Worm (Caenorhabditis elegans) whole organism, young adult: ENCODE measurements around the gene C25H3.15.
"Not testable (repeated sequence)": the region's sequence is repeated elsewhere in the genome, so short reads cannot be mapped to it uniquely, and the experiment has no call there.

ENCODE experiments used
- B0261.1 ChIP-seq: sonication (generic microtip); optimal IDR thresholded peaks from 2 replicates; lab custom pipeline; 2016; ENCODE audit warnings: mild to moderate bottlenecking, missing genetic modification characterization, moderate library complexity, missing compliant biosample characterization
- F10E7.11 ChIP-seq: sonication (generic microtip); optimal IDR thresholded peaks from 2 replicates; lab custom pipeline; 2017; ENCODE audit warnings: mild to moderate bottlenecking, missing genetic modification characterization, moderate library complexity, missing compliant biosample characterization
- F22D6.2 ChIP-seq: sonication (generic microtip); optimal IDR thresholded peaks from 2 replicates; lab custom pipeline; 2016; ENCODE audit warnings: mild to moderate bottlenecking, missing genetic modification characterization, missing compliant biosample characterization
- F49E8.2 ChIP-seq: sonication (generic microtip); optimal IDR thresholded peaks from 3 replicates; lab custom pipeline; 2017; ENCODE audit warnings: missing genetic modification characterization, mild to moderate bottlenecking, missing compliant biosample characterization, antibody characterized with exemption, moderate library complexity; ENCODE audit not compliant: insufficient read depth
- F55B11.4 ChIP-seq: sonication (generic microtip); optimal IDR thresholded peaks from 2 replicates; lab custom pipeline; 2016; ENCODE audit warnings: missing compliant biosample characterization, missing genetic modification characterization, borderline replicate concordance; ENCODE audit not compliant: insufficient read depth
- F57A8.1 ChIP-seq: fragments of 200-800 bp; sonication (Bioruptor generic); optimal IDR thresholded peaks from 2 replicates; lab custom pipeline; 2018; ENCODE audit warnings: mild to moderate bottlenecking, missing genetic modification characterization, moderate library complexity, missing compliant biosample characterization
- F57C9.4 ChIP-seq: sonication (generic microtip); optimal IDR thresholded peaks from 2 replicates; lab custom pipeline; 2017; ENCODE audit warnings: mild to moderate bottlenecking, missing genetic modification characterization, missing compliant biosample characterization
- Y53G8AR.9 ChIP-seq: fragments of 200-800 bp; sonication (Bioruptor generic); conservative IDR thresholded peaks from 2 replicates; pipeline ENCODE4 v1.3.6; 2022; ENCODE audit warnings: missing genetic modification reagents, missing genetic modification characterization, missing compliant biosample characterization
- ZK185.1 ChIP-seq: sonication (generic microtip); optimal IDR thresholded peaks from 2 replicates; lab custom pipeline; 2016; ENCODE audit warnings: mild to moderate bottlenecking, missing genetic modification characterization, missing compliant biosample characterization; ENCODE audit not compliant: poor library complexity, severe bottlenecking
- aptf-2 ChIP-seq: fragments of 200-800 bp; sonication (Bioruptor generic); conservative IDR thresholded peaks from 2 replicates; pipeline ENCODE4 v1.3.6; 2022; ENCODE audit warnings: missing genetic modification reagents, missing genetic modification characterization, missing compliant biosample characterization
- attf-3 ChIP-seq: fragments of 200-800 bp; sonication (Bioruptor generic); conservative IDR thresholded peaks from 2 replicates; pipeline ENCODE4 v1.3.6; 2022; ENCODE audit warnings: missing genetic modification reagents, missing genetic modification characterization, missing compliant biosample characterization
- attf-5 ChIP-seq: fragments of 200-800 bp; sonication (Bioruptor generic); optimal IDR thresholded peaks from 2 replicates; lab custom pipeline; 2018; ENCODE audit warnings: mild to moderate bottlenecking, missing genetic modification characterization, missing compliant biosample characterization
- ceh-100 ChIP-seq: fragments of 200-800 bp; sonication (Bioruptor generic); IDR thresholded peaks from 2 replicates; pipeline ENCODE4 v1.3.6; 2022; ENCODE audit warnings: missing genetic modification reagents, missing genetic modification characterization, missing compliant biosample characterization
- chd-7 ChIP-seq: sonication (generic microtip); optimal IDR thresholded peaks from 2 replicates; lab custom pipeline; 2016; ENCODE audit warnings: mild to moderate bottlenecking, missing genetic modification characterization, moderate library complexity, missing compliant biosample characterization
- dpff-1 ChIP-seq: sonication (generic microtip); optimal IDR thresholded peaks from 2 replicates; lab custom pipeline; 2017; ENCODE audit warnings: mild to moderate bottlenecking, missing genetic modification characterization, missing compliant biosample characterization
- hlh-12 ChIP-seq: sonication (generic microtip); optimal IDR thresholded peaks from 2 replicates; lab custom pipeline; 2016; ENCODE audit warnings: missing genetic modification characterization, missing compliant biosample characterization
- let-526 ChIP-seq: fragments of 200-800 bp; sonication (Bioruptor generic); IDR thresholded peaks from 2 replicates; pipeline ENCODE4 v1.3.6; 2022; ENCODE audit warnings: missing genetic modification reagents, missing genetic modification characterization, missing compliant biosample characterization
- lin-26 ChIP-seq: fragments of 200-800 bp; sonication (Bioruptor generic); IDR thresholded peaks from 2 replicates; pipeline ENCODE4 v1.3.6; 2022; ENCODE audit warnings: missing genetic modification reagents, missing genetic modification characterization, missing compliant biosample characterization
- lin-54 ChIP-seq: fragments of 200-800 bp; sonication (Bioruptor generic); optimal IDR thresholded peaks from 2 replicates; lab custom pipeline; 2018; ENCODE audit warnings: mild to moderate bottlenecking, missing genetic modification characterization, missing compliant biosample characterization
- lir-1 ChIP-seq: fragments of 200-800 bp; sonication (Bioruptor generic); conservative IDR thresholded peaks from 2 replicates; pipeline ENCODE4 v1.3.6; 2022; ENCODE audit warnings: missing genetic modification reagents, missing genetic modification characterization, missing compliant biosample characterization
- lsl-1 ChIP-seq: fragments of 200-800 bp; sonication (Bioruptor generic); optimal IDR thresholded peaks from 2 replicates; lab custom pipeline; 2018; ENCODE audit warnings: mild to moderate bottlenecking, missing genetic modification characterization, moderate library complexity, missing compliant biosample characterization
- nhr-120 ChIP-seq: fragments of 200-800 bp; sonication (Bioruptor generic); IDR thresholded peaks from 2 replicates; pipeline ENCODE4 v1.3.6; 2022; ENCODE audit warnings: missing genetic modification characterization, missing compliant biosample characterization
- pbrm-1 ChIP-seq: fragments of 200-800 bp; sonication (Bioruptor generic); IDR thresholded peaks from 2 replicates; pipeline ENCODE4 v1.3.6; 2022; ENCODE audit warnings: missing genetic modification reagents, missing genetic modification characterization, missing compliant biosample characterization
- pha-4 ChIP-seq: fragments of 150-350 bp; sonication (generic microtip); optimal IDR thresholded peaks from 2 replicates; lab custom pipeline; 2014; ENCODE audit warnings: missing biosample characterization, missing genetic modification reagents, missing genetic modification characterization
- snpc-1.3 ChIP-seq: sonication (generic microtip); optimal IDR thresholded peaks from 2 replicates; lab custom pipeline; 2017; ENCODE audit warnings: missing genetic modification characterization, mild to moderate bottlenecking, missing compliant biosample characterization, antibody characterized with exemption, moderate library complexity, missing genotype, missing genetic modification reagents; ENCODE audit not compliant: insufficient read depth
- somi-1 ChIP-seq: fragments of 200-800 bp; sonication (Bioruptor generic); optimal IDR thresholded peaks from 2 replicates; lab custom pipeline; 2018; ENCODE audit warnings: mild to moderate bottlenecking, missing genetic modification characterization, missing compliant biosample characterization
- tbp1 ChIP-seq: fragments of 200-800 bp; sonication (Bioruptor generic); optimal IDR thresholded peaks from 2 replicates; lab custom pipeline; 2018; ENCODE audit warnings: mild to moderate bottlenecking, missing genetic modification characterization, missing compliant biosample characterization
- unc-62 ChIP-seq: fragments of 150-350 bp; optimal IDR thresholded peaks from 2 replicates; lab custom pipeline; 2014; ENCODE audit warnings: missing biosample characterization, missing genetic modification reagents, missing genetic modification characterization
- zfh-2 ChIP-seq: fragments of 200-800 bp; sonication (Bioruptor generic); conservative IDR thresholded peaks from 2 replicates; pipeline ENCODE4 v1.3.6; 2022; ENCODE audit warnings: missing genetic modification reagents, missing genetic modification characterization, missing compliant biosample characterization

C25H3.15 gene

ce11 chrII:5630851-5631401 lies 34.2 kb upstream of the C25H3.15 start, which contains the start of the genes F59E12.6 and npl-4.1:
Gene F59E12.6, minus strand, starts transcription at chrII:5630951.
Gene npl-4.1, plus strand, starts transcription at chrII:5631351.
- TF ChIP-seq dpff-1 (tag; lab: Kevin White, UChicago); pbrm-1 (GFP tag; lab: Robert Waterston, UW); nhr-120 (GFP tag; lab: Robert Waterston, UW): not testable (repeated sequence)

ce11 chrII:5633453-5633852 lies 31.7 kb upstream of the C25H3.15 start:
- TF ChIP-seq lsl-1 (GFP tag; lab: Kevin White, UChicago) (no peak), lin-54 (GFP tag; lab: Kevin White, UChicago) (no peak), let-526 (GFP tag; lab: Robert Waterston, UW) (no peak), attf-3 (peak; percentile 87), F55B11.4 (tag; lab: Kevin White, UChicago) (no peak), somi-1 (GFP tag; lab: Kevin White, UChicago) (no peak), F57A8.1 (GFP tag; lab: Kevin White, UChicago) (no peak)

ce11 chrII:5636826-5637225 lies 28.3 kb upstream of the C25H3.15 start, which contains the start of gene F59E12.8:
Gene F59E12.8, minus strand, starts transcription at chrII:5636926.
- no peak for TF ChIP-seq attf-5 (GFP tag; lab: Kevin White, UChicago)
- no peak for TF ChIP-seq pha-4 (tag; lab: Kevin White, UChicago)
- no peak for TF ChIP-seq zfh-2 (GFP tag; lab: Robert Waterston, UW)
- no peak for TF ChIP-seq snpc-1.3 (tag; lab: Kevin White, UChicago)
- no peak for TF ChIP-seq Y53G8AR.9 (GFP tag; lab: Robert Waterston, UW)
- no peak for TF ChIP-seq aptf-2
- TF ChIP-seq ZK185.1, result no peak
- no peak for TF ChIP-seq F10E7.11 (tag; lab: Kevin White, UChicago)
- TF ChIP-seq lir-1 (GFP tag; lab: Robert Waterston, UW), result no peak
- TF ChIP-seq F57C9.4 (tag; lab: Kevin White, UChicago), result no peak
- TF ChIP-seq lin-26 (GFP tag; lab: Robert Waterston, UW), result no peak
- TF ChIP-seq F22D6.2, result no peak
- TF ChIP-seq tbp1, result no peak
- no peak for TF ChIP-seq B0261.1 (tag; lab: Kevin White, UChicago)
- no peak for TF ChIP-seq let-526 (GFP tag; lab: Robert Waterston, UW)
- TF ChIP-seq ceh-100, result no peak
- TF ChIP-seq hlh-12, result no peak

- TF ChIP-seq unc-62 (GFP tag; lab: Kevin White, UChicago), result no peak
Measured at ce11 chrII:5638059-5638458, 27.1 kb upstream of the C25H3.15 start, which contains the start of gene F59E12.3. Gene F59E12.3, plus strand, starts transcription at chrII:5638359.

ce11 chrII:5640362-5641079 lies 24.6 kb upstream of the C25H3.15 start:
- TF ChIP-seq chd-7 (tag; lab: Kevin White, UChicago), result peak; percentile 2
- TF ChIP-seq zfh-2 (GFP tag; lab: Robert Waterston, UW), result peak; percentile 56
- TF ChIP-seq F49E8.2 (tag; lab: Kevin White, UChicago), result no peak
